Fruit fly (Drosophila melanogaster) whole organism, embryonic: ENCODE results near the gene CG32102.
A peak's percentile ranks its signal among the peaks of the same experiment; 100 is the strongest.

Experiments used
- ATbp ChIP-seq: fragments of 200-800 bp; sonication (Bioruptor generic); optimal IDR thresholded peaks from 2 replicates; lab custom pipeline; 2017; ENCODE audit warnings: missing biosample characterization, mild to moderate bottlenecking, missing genetic modification characterization, missing genetic modification reagents
- Adf1 ChIP-seq: fragments of 200-800 bp; sonication (Bioruptor generic); IDR thresholded peaks from 2 replicates; pipeline ENCODE4 v1.3.6; 2022; ENCODE audit warnings: missing biosample characterization, missing genetic modification characterization
- Asciz ChIP-seq: fragments of 200-800 bp; sonication (Bioruptor generic); optimal IDR thresholded peaks from 2 replicates; lab custom pipeline; 2017; ENCODE audit warnings: missing biosample characterization, mild to moderate bottlenecking, missing genetic modification characterization, missing genetic modification reagents
- B-H1 ChIP-seq: fragments of 200-800 bp; sonication (Bioruptor generic); IDR thresholded peaks from 3 replicates; pipeline ENCODE4 v1.3.6; 2022; ENCODE audit warnings: missing biosample characterization, missing genetic modification characterization
- CG1024 ChIP-seq: fragments of 200-800 bp; sonication (Bioruptor generic); IDR thresholded peaks from 2 replicates; pipeline ENCODE4 v1.3.6; 2022; ENCODE audit warnings: missing biosample characterization, missing genetic modification characterization
- CG10543 ChIP-seq: fragments of 200-800 bp; sonication (Bioruptor generic); optimal IDR thresholded peaks from 3 replicates; lab custom pipeline; 2017; ENCODE audit warnings: missing biosample characterization, mild to moderate bottlenecking, missing genetic modification characterization, moderate library complexity
- CG12155 ChIP-seq: fragments of 200-800 bp; sonication (Bioruptor generic); optimal IDR thresholded peaks from 3 replicates; lab custom pipeline; 2016; ENCODE audit warnings: missing biosample characterization, missing genetic modification characterization
- CG12744 ChIP-seq: fragments of 200-800 bp; sonication (Bioruptor generic); optimal IDR thresholded peaks from 2 replicates; lab custom pipeline; 2016; ENCODE audit warnings: missing biosample characterization, missing genetic modification characterization
- CG13296 ChIP-seq: fragments of 200-800 bp; sonication (Bioruptor generic); optimal IDR thresholded peaks from 3 replicates; lab custom pipeline; 2018; ENCODE audit warnings: missing biosample characterization, mild to moderate bottlenecking, missing genetic modification characterization
- CG15269 ChIP-seq: fragments of 200-800 bp; sonication (Bioruptor generic); optimal IDR thresholded peaks from 2 replicates; lab custom pipeline; 2018; ENCODE audit warnings: missing biosample characterization, mild to moderate bottlenecking, missing genetic modification characterization, moderate library complexity
- CG1602 ChIP-seq: fragments of 200-800 bp; sonication (Bioruptor generic); optimal IDR thresholded peaks from 3 replicates; lab custom pipeline; 2016; ENCODE audit warnings: missing biosample characterization, missing genetic modification characterization
- CG16863 ChIP-seq: fragments of 200-800 bp; sonication (Bioruptor generic); optimal IDR thresholded peaks from 3 replicates; lab custom pipeline; 2016; ENCODE audit warnings: missing biosample characterization, missing genetic modification characterization
- CG18262 ChIP-seq: fragments of 200-800 bp; optimal IDR thresholded peaks from 3 replicates; lab custom pipeline; 2019; ENCODE audit warnings: missing biosample characterization, mild to moderate bottlenecking, missing genetic modification characterization, moderate library complexity
- CG1832 ChIP-seq: fragments of 200-800 bp; sonication (Bioruptor generic); optimal IDR thresholded peaks from 2 replicates; lab custom pipeline; 2017; ENCODE audit warnings: missing biosample characterization, mild to moderate bottlenecking, missing genetic modification characterization, inconsistent platforms
- CG18764 ChIP-seq: fragments of 200-800 bp; sonication (Bioruptor generic); optimal IDR thresholded peaks from 3 replicates; lab custom pipeline; 2016; ENCODE audit warnings: missing biosample characterization, missing genetic modification characterization
- CG6254 ChIP-seq: fragments of 200-800 bp; sonication (Bioruptor generic); optimal IDR thresholded peaks from 3 replicates; lab custom pipeline; 2017; ENCODE audit warnings: mild to moderate bottlenecking, missing biosample characterization, missing genetic modification reagents, missing genetic modification characterization
- CG6272 ChIP-seq: fragments of 200-800 bp; sonication (Bioruptor generic); IDR thresholded peaks from 2 replicates; pipeline ENCODE4 v1.3.6; 2022; ENCODE audit warnings: missing biosample characterization, missing genetic modification characterization
- CG6654 ChIP-seq: fragments of 200-800 bp; sonication (Bioruptor generic); optimal IDR thresholded peaks from 2 replicates; lab custom pipeline; 2017; ENCODE audit warnings: missing biosample characterization, mild to moderate bottlenecking, missing genetic modification characterization
- CG8281 ChIP-seq: fragments of 200-800 bp; sonication (Bioruptor generic); optimal IDR thresholded peaks from 2 replicates; lab custom pipeline; 2018; ENCODE audit warnings: missing biosample characterization, mild to moderate bottlenecking, missing genetic modification characterization, moderate library complexity
- CG8944 ChIP-seq: fragments of 200-800 bp; sonication (Bioruptor generic); optimal IDR thresholded peaks from 3 replicates; lab custom pipeline; 2016; ENCODE audit warnings: missing biosample characterization, missing genetic modification characterization
- Doc2 ChIP-seq: fragments of 200-800 bp; sonication (Bioruptor generic); IDR thresholded peaks from 2 replicates; pipeline ENCODE4 v1.3.6; 2022; ENCODE audit warnings: missing biosample characterization, missing genetic modification characterization
- Doc3 ChIP-seq: fragments of 200-800 bp; sonication (Bioruptor generic); IDR thresholded peaks from 3 replicates; pipeline ENCODE4 v1.3.6; 2022; ENCODE audit warnings: missing biosample characterization, missing genetic modification characterization; ENCODE audit not compliant: partially characterized antibody
- Dref ChIP-seq: fragments of 200-800 bp; sonication (Bioruptor generic); IDR thresholded peaks from 2 replicates; pipeline ENCODE4 v1.3.6; 2022; ENCODE audit warnings: missing biosample characterization, missing genetic modification characterization
- Eip74EF ChIP-seq, 2 experiments: fragments of 200-800 bp in 1 of 2; fragments of >200 bp in 1 of 2; sonication (Bioruptor generic) in 1 of 2; optimal IDR thresholded peaks; 2 replicates each; lab custom pipeline; 2017 to 2019; ENCODE audit warnings: missing biosample characterization in 2 of 2, missing genetic modification characterization in 2 of 2, mild to moderate bottlenecking in 1 of 2, moderate library complexity in 1 of 2
- Myb ChIP-seq: fragments of 200-800 bp; sonication (Bioruptor generic); optimal IDR thresholded peaks from 2 replicates; lab custom pipeline; 2016; ENCODE audit warnings: missing biosample characterization, missing genetic modification characterization
- Nf-YC ChIP-seq: fragments of 200-800 bp; optimal IDR thresholded peaks from 3 replicates; lab custom pipeline; 2019; ENCODE audit warnings: missing biosample characterization, mild to moderate bottlenecking, missing genetic modification characterization, moderate library complexity
- Ssrp ChIP-seq: fragments of 200-800 bp; sonication (Bioruptor generic); optimal IDR thresholded peaks from 2 replicates; lab custom pipeline; 2018; ENCODE audit warnings: missing biosample characterization, mild to moderate bottlenecking, missing genetic modification characterization, moderate library complexity
- Usf ChIP-seq: fragments of 200-800 bp; sonication (Bioruptor generic); optimal IDR thresholded peaks from 2 replicates; lab custom pipeline; 2017; ENCODE audit warnings: missing genotype, missing biosample characterization, missing genetic modification characterization
- Xrp1 ChIP-seq: fragments of 200-800 bp; sonication (Bioruptor generic); IDR thresholded peaks from 2 replicates; pipeline ENCODE4 v1.3.6; 2022; ENCODE audit warnings: missing biosample characterization, missing genetic modification characterization
- ato ChIP-seq: fragments of 200-800 bp; sonication (Bioruptor generic); IDR thresholded peaks from 2 replicates; pipeline ENCODE4 v1.3.6; 2022; ENCODE audit warnings: missing biosample characterization, missing genetic modification characterization; ENCODE audit not compliant: partially characterized antibody
- bigmax ChIP-seq: fragments of 200-800 bp; sonication (Bioruptor generic); optimal IDR thresholded peaks from 2 replicates; lab custom pipeline; 2018; ENCODE audit warnings: missing biosample characterization, mild to moderate bottlenecking, missing genetic modification characterization
- btn ChIP-seq: fragments of 200-800 bp; sonication (Bioruptor generic); optimal IDR thresholded peaks from 2 replicates; lab custom pipeline; 2016; ENCODE audit warnings: missing biosample characterization, missing genetic modification characterization
- cas ChIP-seq: fragments of 200-800 bp; sonication (Bioruptor generic); IDR thresholded peaks from 2 replicates; pipeline ENCODE4 v1.3.6; 2022; ENCODE audit warnings: missing biosample characterization, missing genetic modification characterization
- cg ChIP-seq: fragments of 200-800 bp; sonication (Bioruptor generic); optimal IDR thresholded peaks from 3 replicates; lab custom pipeline; 2019; ENCODE audit warnings: missing biosample characterization, mild to moderate bottlenecking, missing genetic modification characterization, moderate library complexity
- en ChIP-seq: fragments of 200-800 bp; sonication (Bioruptor generic); optimal IDR thresholded peaks from 2 replicates; lab custom pipeline; 2016; ENCODE audit warnings: missing biosample characterization, missing genetic modification characterization
- gsb-n ChIP-seq: fragments of 200-800 bp; sonication (Bioruptor generic); optimal IDR thresholded peaks from 3 replicates; lab custom pipeline; 2018; ENCODE audit warnings: missing biosample characterization, mild to moderate bottlenecking, missing genetic modification characterization
- gt ChIP-seq: fragments of 200-800 bp; sonication (Bioruptor generic); IDR thresholded peaks from 2 replicates; pipeline ENCODE4 v1.3.6; 2022; ENCODE audit warnings: missing biosample characterization, missing genetic modification characterization
- kay ChIP-seq: fragments of 200-800 bp; sonication (Bioruptor generic); optimal IDR thresholded peaks from 2 replicates; lab custom pipeline; 2016; ENCODE audit warnings: missing biosample characterization, missing genetic modification characterization
- kni ChIP-seq: fragments of 200-800 bp; sonication (Bioruptor generic); optimal IDR thresholded peaks from 3 replicates; lab custom pipeline; 2017; ENCODE audit warnings: mild to moderate bottlenecking, missing biosample characterization, missing genetic modification reagents, missing genetic modification characterization
- knrl ChIP-seq: fragments of 200-800 bp; sonication (Bioruptor generic); IDR thresholded peaks from 3 replicates; pipeline ENCODE4 v1.3.6; 2022; ENCODE audit warnings: missing biosample characterization, missing genetic modification characterization; ENCODE audit not compliant: partially characterized antibody
- odd ChIP-seq: fragments of 200-800 bp; sonication (Bioruptor generic); optimal IDR thresholded peaks from 2 replicates; lab custom pipeline; 2017; ENCODE audit warnings: missing biosample characterization, mild to moderate bottlenecking, missing genetic modification characterization
- onecut ChIP-seq: fragments of 200-800 bp; sonication (Bioruptor generic); IDR thresholded peaks from 2 replicates; pipeline ENCODE4 v1.3.6; 2022; ENCODE audit warnings: missing biosample characterization, missing genetic modification characterization
- sc ChIP-seq, 3 experiments: fragments of >200 bp in 2 of 3; fragments of 200-800 bp in 1 of 3; sonication (Bioruptor generic) in 1 of 3; optimal IDR thresholded peaks; 2 replicates in 2 of 3; 3 replicates in 1 of 3; lab custom pipeline; 2017; ENCODE audit warnings: mild to moderate bottlenecking in 1 of 3, missing biosample characterization in 1 of 3, missing genetic modification characterization in 1 of 3, missing genetic modification reagents in 1 of 3
- sima ChIP-seq: fragments of 200-800 bp; sonication (Bioruptor generic); optimal IDR thresholded peaks from 2 replicates; lab custom pipeline; 2016; ENCODE audit warnings: missing biosample characterization, missing genetic modification characterization
- sisA ChIP-seq: fragments of 200-800 bp; sonication (Bioruptor generic); IDR thresholded peaks from 2 replicates; pipeline ENCODE4 v1.3.6; 2022; ENCODE audit warnings: missing biosample characterization, missing genetic modification characterization
- slp2 ChIP-seq: fragments of 200-800 bp; sonication (Bioruptor generic); optimal IDR thresholded peaks from 2 replicates; lab custom pipeline; 2016; ENCODE audit warnings: missing biosample characterization, missing genetic modification characterization
- stwl ChIP-seq: fragments of 200-800 bp; sonication (Bioruptor generic); optimal IDR thresholded peaks from 3 replicates; lab custom pipeline; 2018; ENCODE audit warnings: missing biosample characterization, mild to moderate bottlenecking, missing genetic modification characterization, moderate library complexity
- tap ChIP-seq: fragments of 200-800 bp; optimal IDR thresholded peaks from 3 replicates; lab custom pipeline; 2019; ENCODE audit warnings: missing biosample characterization, mild to moderate bottlenecking, missing genetic modification characterization, moderate library complexity
- tgo ChIP-seq: fragments of 200-800 bp; sonication (Bioruptor generic); IDR thresholded peaks from 3 replicates; pipeline ENCODE4 v1.3.6; 2022; ENCODE audit warnings: missing biosample characterization, missing genetic modification characterization
- trem ChIP-seq: fragments of 200-800 bp; optimal IDR thresholded peaks from 3 replicates; lab custom pipeline; 2019; ENCODE audit warnings: missing biosample characterization, mild to moderate bottlenecking, missing genetic modification characterization, moderate library complexity
- twi ChIP-seq: fragments of 200-800 bp; optimal IDR thresholded peaks from 2 replicates; lab custom pipeline; 2019; ENCODE audit warnings: missing biosample characterization, mild to moderate bottlenecking, missing genetic modification characterization, moderate library complexity

Gene CG32102

dm6 chr3L:12501249-12501648 lies 31.7 kb upstream of the CG32102 start, which contains the start of the genes CG10638 and CG10681 (continued):
- TF ChIP-seq Xrp1 (GFP tag; lab: Robert Waterston, UW) = peak; percentile 47
- no peak for TF ChIP-seq CG1832 (GFP tag; lab: Kevin White, UChicago)
- no peak for TF ChIP-seq ato (GFP tag; lab: Robert Waterston, UW)
- no peak for TF ChIP-seq Doc2 (GFP tag; lab: Robert Waterston, UW)
- no peak for TF ChIP-seq ATbp (GFP tag; lab: Kevin White, UChicago)
- TF ChIP-seq twi (tag; lab: Kevin White, UChicago) = no peak
- no peak for TF ChIP-seq cas (GFP tag; lab: Robert Waterston, UW)
- no peak for TF ChIP-seq Ssrp (tag; lab: Kevin White, UChicago)
- no peak for TF ChIP-seq CG12744 (GFP tag; lab: Kevin White, UChicago)
- no peak for TF ChIP-seq sc (optimal IDR thresholded peaks at IDR 0.05; lab: Kevin White, UChicago)
- TF ChIP-seq sc (GFP tag; optimal IDR thresholded peaks at IDR 0.05; lab: Kevin White, UChicago) = no peak
- TF ChIP-seq sima (GFP tag; lab: Kevin White, UChicago) = no peak
- TF ChIP-seq CG1024 (GFP tag; lab: Robert Waterston, UW) = no peak
- peak; percentile 9 for TF ChIP-seq CG10543 (GFP tag; lab: Kevin White, UChicago)
- peak; percentile 98 for TF ChIP-seq trem (tag; lab: Kevin White, UChicago)
- peak; percentile 54 for TF ChIP-seq CG13296 (GFP tag; lab: Kevin White, UChicago)
- no peak for TF ChIP-seq tgo (GFP tag; lab: Robert Waterston, UW)
- TF ChIP-seq kay (GFP tag; lab: Kevin White, UChicago) = peak; percentile 48
- peak; percentile 32 for TF ChIP-seq Myb
- TF ChIP-seq knrl = no peak
- no peak for TF ChIP-seq bigmax (GFP tag; lab: Kevin White, UChicago)
- no peak for TF ChIP-seq Usf (GFP tag; lab: Kevin White, UChicago)
- TF ChIP-seq CG18764 (GFP tag; lab: Kevin White, UChicago) = peak; percentile 22
- TF ChIP-seq gt = no peak
- TF ChIP-seq Adf1 (GFP tag; lab: Robert Waterston, UW) = no peak
- TF ChIP-seq CG6272 = no peak
- TF ChIP-seq kni = no peak
- TF ChIP-seq sisA (GFP tag; lab: Robert Waterston, UW) = no peak
- no peak for TF ChIP-seq odd (GFP tag; lab: Kevin White, UChicago)
- TF ChIP-seq CG16863 (GFP tag; lab: Kevin White, UChicago) = peak; percentile 18
- no peak for TF ChIP-seq cg (GFP tag; lab: Kevin White, UChicago)
- TF ChIP-seq Eip74EF (GFP tag; optimal IDR thresholded peaks at IDR 0.05; lab: Kevin White, UChicago) = no peak
- TF ChIP-seq CG1602 = peak; percentile 14
- peak; percentile 24 for TF ChIP-seq Asciz (GFP tag; lab: Kevin White, UChicago)
- peak; percentile 40 for TF ChIP-seq gsb-n (tag; lab: Kevin White, UChicago)
- no peak for TF ChIP-seq CG8281 (tag; lab: Kevin White, UChicago)
- no peak for TF ChIP-seq CG6654 (GFP tag; lab: Kevin White, UChicago)
- peak; percentile 49 for TF ChIP-seq CG18262 (tag; lab: Kevin White, UChicago)
- no peak for TF ChIP-seq onecut (GFP tag; lab: Robert Waterston, UW)
- TF ChIP-seq btn (GFP tag; lab: Kevin White, UChicago) = no peak
- no peak for TF ChIP-seq en (GFP tag; lab: Kevin White, UChicago)
- no peak for TF ChIP-seq B-H1 (GFP tag; lab: Robert Waterston, UW)
- no peak for TF ChIP-seq Dref (GFP tag; lab: Robert Waterston, UW)
- TF ChIP-seq Nf-YC (tag; lab: Kevin White, UChicago) = peak; percentile 49
- no peak for TF ChIP-seq slp2 (GFP tag; lab: Kevin White, UChicago)
- peak; percentile 70 for TF ChIP-seq CG12155 (GFP tag; lab: Kevin White, UChicago)
- TF ChIP-seq CG15269 (tag; lab: Kevin White, UChicago) = peak; percentile 39
- TF ChIP-seq CG8944 = no peak
- no peak for TF ChIP-seq Doc3 (GFP tag; lab: Robert Waterston, UW)
- peak; percentile 86 for TF ChIP-seq stwl (tag; lab: Kevin White, UChicago)
- peak; percentile 28 for TF ChIP-seq tap (tag; lab: Kevin White, UChicago)
- peak; percentile 20 for TF ChIP-seq CG6254 (GFP tag; lab: Kevin White, UChicago)
